Worm (Caenorhabditis elegans) whole organism, midembryonic: Measurements from ENCODE around the gene msp-31.
"Not testable (repeated sequence)": the region's sequence is repeated elsewhere in the genome, so short reads cannot be mapped to it uniquely, and the experiment has no call there.

Experiments used
- T22C8.4 ChIP-seq: fragments of 200-800 bp; sonication (Bioruptor generic); IDR thresholded peaks from 2 replicates; pipeline ENCODE4 v1.3.6; 2022; ENCODE audit warnings: missing genetic modification characterization, missing compliant biosample characterization
- cog-1 ChIP-seq: sonication (generic microtip); optimal IDR thresholded peaks from 2 replicates; lab custom pipeline; 2016; ENCODE audit warnings: missing genetic modification characterization, missing compliant biosample characterization
- flt-1 ChIP-seq: fragments of 200-800 bp; sonication (Bioruptor generic); IDR thresholded peaks from 2 replicates; pipeline ENCODE4 v1.3.6; 2022; ENCODE audit warnings: missing genetic modification characterization, missing compliant biosample characterization
- klf-2 ChIP-seq: fragments of 200-800 bp; sonication (Bioruptor generic); conservative IDR thresholded peaks from 2 replicates; pipeline ENCODE4 v1.3.6; 2022; ENCODE audit warnings: missing genetic modification reagents, missing genetic modification characterization, missing compliant biosample characterization
- med-1 ChIP-seq: sonication (generic microtip); optimal IDR thresholded peaks from 2 replicates; lab custom pipeline; 2017; ENCODE audit warnings: missing genetic modification characterization, mild to moderate bottlenecking, missing compliant biosample characterization, antibody characterized with exemption, missing genetic modification reagents; ENCODE audit not compliant: insufficient read depth
- ref-1 ChIP-seq: fragments of 200-800 bp; sonication (Bioruptor generic); conservative IDR thresholded peaks from 2 replicates; pipeline ENCODE4 v1.3.6; 2022; ENCODE audit warnings: missing genetic modification reagents, missing genetic modification characterization, missing compliant biosample characterization
- tab-1 ChIP-seq: fragments of 200-800 bp; sonication (Bioruptor generic); IDR thresholded peaks from 2 replicates; pipeline ENCODE4 v1.3.6; 2022; ENCODE audit warnings: missing genetic modification characterization, missing compliant biosample characterization
- ztf-23 ChIP-seq: fragments of 200-800 bp; sonication (Bioruptor generic); IDR thresholded peaks from 2 replicates; pipeline ENCODE4 v1.3.6; 2022; ENCODE audit warnings: missing genetic modification reagents, missing genetic modification characterization, missing compliant biosample characterization
- ztf-29 ChIP-seq: fragments of 200-800 bp; sonication (Bioruptor generic); IDR thresholded peaks from 2 replicates; pipeline ENCODE4 v1.3.6; 2022; ENCODE audit warnings: missing genetic modification reagents, missing genetic modification characterization, missing compliant biosample characterization

msp-31 gene

ce11 chrII:4904778-4905177 lies 11.6 kb downstream of the msp-31 start, which contains the start of gene btbd-10:
TSS of gene btbd-10 (plus strand) at chrII:4905008.
- TF ChIP-seq T22C8.4 (GFP tag; lab: Robert Waterston, UW) (no peak), klf-2 (no peak), ref-1 (GFP tag; lab: Robert Waterston, UW) (no peak), cog-1 (no peak), ztf-23 (GFP tag; lab: Robert Waterston, UW) (no peak), ztf-29 (GFP tag; lab: Robert Waterston, UW) (no peak), med-1 (GFP tag; lab: Kevin White, UChicago) (no peak), tab-1 (GFP tag; lab: Robert Waterston, UW) (no peak), flt-1 (GFP tag; lab: Robert Waterston, UW) (no peak)

- no peak for TF ChIP-seq tab-1 (GFP tag; lab: Robert Waterston, UW)
- 0 out of 2 replicates have a peak, but pooled peaks have one; percentile 7 for TF ChIP-seq flt-1 (GFP tag; lab: Robert Waterston, UW)
- peak; percentile 57; the same call in 1 of the 2 replicates for TF ChIP-seq ztf-29 (GFP tag; lab: Robert Waterston, UW)
- no peak for TF ChIP-seq ref-1 (GFP tag; lab: Robert Waterston, UW)
- no peak for TF ChIP-seq T22C8.4 (GFP tag; lab: Robert Waterston, UW)
- no peak for TF ChIP-seq med-1 (GFP tag; lab: Kevin White, UChicago)
- no peak for TF ChIP-seq ztf-23 (GFP tag; lab: Robert Waterston, UW)
- TF ChIP-seq cog-1: no peak
- no peak for TF ChIP-seq klf-2
Observed at ce11 chrII:4904277-4904676, 12.1 kb downstream of the msp-31 start.

- TF ChIP-seq med-1 (GFP tag; lab: Kevin White, UChicago); T22C8.4 (GFP tag; lab: Robert Waterston, UW); flt-1 (GFP tag; lab: Robert Waterston, UW): not testable (repeated sequence)
Observed at ce11 chrII:4903696-4904095, 12.7 kb downstream of the msp-31 start, which contains the start of gene sgt-1. TSS of gene sgt-1 (minus strand) at chrII:4903796.

ce11 chrII:4902035-4902434 lies 14.3 kb downstream of the msp-31 start, which contains the start of gene R05F9.9:
TSS of gene R05F9.9 (minus strand) at chrII:4902100.
- TF ChIP-seq flt-1 (GFP tag; lab: Robert Waterston, UW): no peak
- peak; percentile 80 for TF ChIP-seq T22C8.4 (GFP tag; lab: Robert Waterston, UW)
- no peak for TF ChIP-seq klf-2
- TF ChIP-seq ref-1 (GFP tag; lab: Robert Waterston, UW): no peak

- TF ChIP-seq flt-1, ztf-29, ztf-23 (GFP tag; lab: Robert Waterston, UW): not testable (repeated sequence)
Observed at ce11 chrII:4898529-4898928, 17.8 kb downstream of the msp-31 start, which contains the start of gene msp-32. TSS of gene msp-32 (plus strand) at chrII:4898829.

ce11 chrII:4892594-4892993 lies 23.8 kb downstream of the msp-31 start, which contains the start of gene msp-33:
TSS of gene msp-33 (minus strand) at chrII:4892694.
- no peak for TF ChIP-seq med-1 (GFP tag; lab: Kevin White, UChicago)
- TF ChIP-seq klf-2: no peak
- no peak for TF ChIP-seq cog-1
- no peak for TF ChIP-seq ztf-29 (GFP tag; lab: Robert Waterston, UW)
- no peak for TF ChIP-seq ref-1 (GFP tag; lab: Robert Waterston, UW)
- no peak for TF ChIP-seq ztf-23 (GFP tag; lab: Robert Waterston, UW)
- TF ChIP-seq tab-1 (GFP tag; lab: Robert Waterston, UW): no peak
- no peak for TF ChIP-seq T22C8.4 (GFP tag; lab: Robert Waterston, UW)
- no peak for TF ChIP-seq flt-1 (GFP tag; lab: Robert Waterston, UW)

ce11 chrII:4891012-4891775 lies 25.2 kb downstream of the msp-31 start, which contains the start of gene gst-9:
TSS of gene gst-9 (plus strand) at chrII:4891585.
- no peak for TF ChIP-seq T22C8.4 (GFP tag; lab: Robert Waterston, UW)
- TF ChIP-seq ztf-23 (GFP tag; lab: Robert Waterston, UW): no peak
- TF ChIP-seq klf-2: no peak
- no peak for TF ChIP-seq ref-1 (GFP tag; lab: Robert Waterston, UW)
- TF ChIP-seq med-1 (GFP tag; lab: Kevin White, UChicago): no peak
- TF ChIP-seq tab-1 (GFP tag; lab: Robert Waterston, UW): no peak
- no peak for TF ChIP-seq flt-1 (GFP tag; lab: Robert Waterston, UW)
- TF ChIP-seq ztf-29 (GFP tag; lab: Robert Waterston, UW): no peak
- TF ChIP-seq cog-1: no peak

ce11 chrII:4888527-4889487 lies 27.6 kb downstream of the msp-31 start, which contains the start of gene pgm-1:
TSS of gene pgm-1 (plus strand) at chrII:4889437.
- TF ChIP-seq ztf-23 (GFP tag; lab: Robert Waterston, UW) (no peak), tab-1 (GFP tag; lab: Robert Waterston, UW) (no peak), flt-1 (GFP tag; lab: Robert Waterston, UW) (no peak), ztf-29 (GFP tag; lab: Robert Waterston, UW) (no peak), cog-1 (no peak), klf-2 (no peak), med-1 (GFP tag; lab: Kevin White, UChicago) (no peak), ref-1 (GFP tag; lab: Robert Waterston, UW) (no peak), T22C8.4 (GFP tag; lab: Robert Waterston, UW) (no peak)
